Fruit fly (Drosophila melanogaster) whole organism, adult: ENCODE measurements around the gene Sema5c.

ENCODE experiments used
- CG5204 ChIP-seq: fragments of 200-800 bp; sonication (Bioruptor generic); optimal IDR thresholded peaks from 2 replicates; lab custom pipeline; 2016; ENCODE audit warnings: missing biosample characterization, missing genetic modification characterization
- Clk ChIP-seq: fragments of 200-800 bp; sonication (Bioruptor generic); optimal IDR thresholded peaks from 2 replicates; lab custom pipeline; 2017; ENCODE audit warnings: missing biosample characterization, missing genetic modification characterization
- Mnt ChIP-seq: fragments of 200-800 bp; sonication (Bioruptor generic); optimal IDR thresholded peaks from 2 replicates; lab custom pipeline; 2016; ENCODE audit warnings: missing biosample characterization, mild to moderate bottlenecking, missing genetic modification characterization
- bab1 ChIP-seq: fragments of 200-800 bp; sonication (Bioruptor generic); optimal IDR thresholded peaks from 3 replicates; lab custom pipeline; 2019; ENCODE audit warnings: missing biosample characterization, mild to moderate bottlenecking, missing genetic modification characterization, moderate library complexity
- ovo ChIP-seq: fragments of 200-800 bp; sonication (Bioruptor generic); optimal IDR thresholded peaks from 2 replicates; lab custom pipeline; 2016; ENCODE audit warnings: missing biosample characterization, missing genetic modification characterization

DNA sequence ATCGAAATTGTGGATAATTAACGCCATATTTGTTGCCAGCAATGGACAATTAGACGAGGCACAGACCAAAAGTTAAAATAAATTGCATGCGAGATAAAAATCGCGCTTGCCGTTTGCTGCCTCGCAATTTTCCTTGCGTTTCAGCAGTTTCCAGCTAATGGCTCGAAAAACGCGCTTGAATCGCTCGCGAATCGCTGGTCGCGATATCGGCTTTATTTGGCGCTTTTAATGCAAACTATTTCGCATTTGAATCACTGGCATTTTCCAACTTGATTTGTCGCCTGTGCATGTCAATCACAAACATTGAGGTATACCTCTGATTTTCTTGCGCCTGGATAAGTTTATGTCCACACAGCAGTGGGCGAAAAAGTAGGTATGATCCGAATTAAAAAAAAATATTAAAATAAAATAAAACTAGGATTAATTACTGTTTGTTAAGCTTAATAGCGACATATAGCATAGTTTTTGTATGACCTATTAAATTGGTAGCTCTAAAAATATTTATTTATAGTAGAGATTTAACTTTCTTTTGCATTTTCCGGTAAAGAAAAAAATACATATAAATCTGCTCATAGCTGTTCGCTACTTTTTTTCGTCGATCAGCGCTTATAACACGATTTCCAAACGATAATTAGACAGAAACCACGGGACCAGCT lies 58.4 kb downstream of the Sema5c start:
- TF ChIP-seq Mnt (GFP tag; lab: Kevin White, UChicago) = no peak
- no peak for TF ChIP-seq CG5204
- no peak for TF ChIP-seq ovo
- no peak for TF ChIP-seq bab1 (GFP tag; lab: Kevin White, UChicago)
- no peak for TF ChIP-seq Clk
